Worm (Caenorhabditis elegans): ENCODE data around the gene C10E2.2.

DNA sequence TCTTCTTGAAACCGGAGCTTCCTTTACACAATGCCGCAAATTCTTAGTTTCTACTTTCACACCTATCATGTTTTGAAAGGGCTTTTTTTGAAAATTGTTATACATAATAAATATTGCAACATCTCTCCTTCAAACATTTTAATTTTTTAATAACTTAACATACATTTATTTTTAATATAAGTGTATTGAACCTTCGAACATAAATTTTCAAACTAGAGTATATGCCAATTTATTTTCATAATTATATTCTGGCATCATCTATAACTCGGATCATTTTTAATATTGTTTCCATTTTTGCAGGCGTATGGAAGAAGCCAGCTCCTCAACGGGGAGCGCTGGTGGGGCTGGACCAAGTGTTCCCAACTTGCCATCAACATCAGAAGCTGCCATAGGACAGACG lies 15.8 kb upstream of the C10E2.2 start, which contains the start of gene hda-4:
- TF ChIP-seq skn-1 (tag; optimal IDR thresholded peaks at IDR 0.05) = no peak
- no peak for TF ChIP-seq aly-2 (tag; optimal IDR thresholded peaks at IDR 0.05)
- TF ChIP-seq sea-2 (GFP tag; optimal IDR thresholded peaks at IDR 0.05) = no peak
- no peak for TF ChIP-seq hmg-11 (tag; optimal IDR thresholded peaks at IDR 0.05)
- no peak for TF ChIP-seq nhr-25 (tag; optimal IDR thresholded peaks at IDR 0.05)
- TF ChIP-seq nhr-77 (tag; optimal IDR thresholded peaks at IDR 0.05) = no peak
- TF ChIP-seq nhr-12 (tag; optimal IDR thresholded peaks at IDR 0.05) = no peak
- TF ChIP-seq pha-4 (tag; optimal IDR thresholded peaks at IDR 0.05) = no peak
- TF ChIP-seq nfya-1 (tag; optimal IDR thresholded peaks at IDR 0.05; ENCODE audit: insufficient read depth) = no peak
- no peak for TF ChIP-seq snpc-4 (tag; optimal IDR thresholded peaks at IDR 0.05)
- no peak for TF ChIP-seq pqm-1 (tag; optimal IDR thresholded peaks at IDR 0.05)
